Worm (Caenorhabditis elegans) whole organism, late embryonic: ENCODE measurements around the gene T08D10.5.

Source experiments
- ahr-1 ChIP-seq: sonication (generic microtip); optimal IDR thresholded peaks from 2 replicates; lab custom pipeline; 2016; ENCODE audit warnings: missing genetic modification characterization, missing compliant biosample characterization
- ama-1 ChIP-seq: fragments of 150-350 bp; optimal IDR thresholded peaks from 2 replicates; lab custom pipeline; 2014
- ceh-19 ChIP-seq: fragments of 200-800 bp; sonication (Bioruptor generic); optimal IDR thresholded peaks from 2 replicates; lab custom pipeline; 2018; ENCODE audit warnings: mild to moderate bottlenecking, missing genetic modification characterization, missing compliant biosample characterization
- ceh-22 ChIP-seq: sonication (generic microtip); optimal IDR thresholded peaks from 2 replicates; lab custom pipeline; 2017; ENCODE audit warnings: missing biosample characterization, missing genetic modification characterization
- che-1 ChIP-seq: sonication (generic microtip); optimal IDR thresholded peaks from 2 replicates; lab custom pipeline; 2016; ENCODE audit warnings: mild to moderate bottlenecking, missing genetic modification characterization, missing compliant biosample characterization
- dmd-4 ChIP-seq: sonication (generic microtip); optimal IDR thresholded peaks from 2 replicates; lab custom pipeline; 2016; ENCODE audit warnings: borderline replicate concordance, missing genetic modification characterization, missing compliant biosample characterization
- ets-4 ChIP-seq: sonication (generic microtip); optimal IDR thresholded peaks from 2 replicates; lab custom pipeline; 2016; ENCODE audit warnings: missing genetic modification characterization, missing compliant biosample characterization
- fkh-10 ChIP-seq: fragments of 150-350 bp; optimal IDR thresholded peaks from 2 replicates; lab custom pipeline; 2014; ENCODE audit warnings: missing biosample characterization, missing genetic modification reagents, missing genetic modification characterization
- hlh-30 ChIP-seq: sonication (generic microtip); optimal IDR thresholded peaks from 2 replicates; lab custom pipeline; 2017; ENCODE audit warnings: antibody characterized with exemption, missing genetic modification characterization, missing compliant biosample characterization; ENCODE audit not compliant: insufficient read depth
- hlh-8 ChIP-seq: sonication (generic microtip); optimal IDR thresholded peaks from 2 replicates; lab custom pipeline; 2016; ENCODE audit warnings: missing genotype, missing genetic modification characterization, missing compliant biosample characterization
- rnt-1 ChIP-seq: sonication (generic microtip); optimal IDR thresholded peaks from 2 replicates; lab custom pipeline; 2016; ENCODE audit warnings: missing genetic modification characterization, missing compliant biosample characterization
- tbx-2 ChIP-seq: sonication (generic microtip); optimal IDR thresholded peaks from 2 replicates; lab custom pipeline; 2016; ENCODE audit warnings: missing genetic modification characterization, missing compliant biosample characterization
- unc-42 ChIP-seq: sonication (generic microtip); optimal IDR thresholded peaks from 2 replicates; lab custom pipeline; 2016; ENCODE audit warnings: missing genotype, missing genetic modification characterization, missing compliant biosample characterization

- TF ChIP-seq hlh-30 (tag; lab: Kevin White, UChicago) = no peak
- TF ChIP-seq ahr-1 = peak; percentile 19
- no peak for TF ChIP-seq ama-1 (lab: Kevin White, UChicago)
- peak; percentile 25 for TF ChIP-seq unc-42
- peak; percentile 8 for TF ChIP-seq hlh-8 (tag; lab: Kevin White, UChicago)
- peak; percentile 54 for TF ChIP-seq tbx-2
- TF ChIP-seq ceh-22 (tag; lab: Kevin White, UChicago) = no peak
- peak; percentile 72 for TF ChIP-seq che-1 (tag; lab: Kevin White, UChicago)
- peak; percentile 60 for TF ChIP-seq ceh-19
- no peak for TF ChIP-seq dmd-4 (tag; lab: Kevin White, UChicago)
- peak; percentile 2 for TF ChIP-seq ets-4 (tag; lab: Kevin White, UChicago)
- peak; percentile 18 for TF ChIP-seq rnt-1 (tag; lab: Kevin White, UChicago)
- TF ChIP-seq fkh-10 (GFP tag; lab: Kevin White, UChicago) = no peak
These were observed 22.4 kb upstream of the T08D10.5 start for ce11 chrX:11934933-11935332.
